Worm (Caenorhabditis elegans): ENCODE results near the gene C49F5.3.

The C49F5.3 gene

ce11 chrX:12017908-12018479, 34.6 kb upstream of the C49F5.3 start, which contains the start of the genes nmat-1 and ucr-2.1 (continued):
- no peak for TF ChIP-seq ztf-11 (tag; optimal IDR thresholded peaks at IDR 0.05)
- TF ChIP-seq lsy-12 (tag; optimal IDR thresholded peaks at IDR 0.05) = no peak
- TF ChIP-seq nhr-77 (tag; optimal IDR thresholded peaks at IDR 0.05) = no peak
- TF ChIP-seq fkh-2 (tag; optimal IDR thresholded peaks at IDR 0.05) = no peak
- TF ChIP-seq nfya-1 (tag; optimal IDR thresholded peaks at IDR 0.05; ENCODE audit: insufficient read depth) = peak; percentile 71
- TF ChIP-seq nhr-43 (tag; optimal IDR thresholded peaks at IDR 0.05; ENCODE audit: poor library complexity, severe bottlenecking) = peak; percentile 69
- peak; percentile 85 for TF ChIP-seq egl-5 (tag; optimal IDR thresholded peaks at IDR 0.05)
- no peak for TF ChIP-seq unc-39 (tag; optimal IDR thresholded peaks at IDR 0.05)
- TF ChIP-seq zag-1 (tag; optimal IDR thresholded peaks at IDR 0.05) = no peak
- TF ChIP-seq nhr-25 (tag; optimal IDR thresholded peaks at IDR 0.05) = peak; percentile 93
- no peak for TF ChIP-seq ceh-16 (tag; optimal IDR thresholded peaks at IDR 0.05)
- peak; percentile 41 for TF ChIP-seq ceh-28 (tag; optimal IDR thresholded peaks at IDR 0.05)
- no peak for TF ChIP-seq eor-1 (tag; optimal IDR thresholded peaks at IDR 0.05)
- peak; percentile 68 for TF ChIP-seq pqm-1 (tag; optimal IDR thresholded peaks at IDR 0.05)
- TF ChIP-seq mml-1 (tag; optimal IDR thresholded peaks at IDR 0.05) = no peak
- no peak for TF ChIP-seq elt-3 (tag; optimal IDR thresholded peaks at IDR 0.05)
- no peak for TF ChIP-seq sea-2 (GFP tag; optimal IDR thresholded peaks at IDR 0.05)
- TF ChIP-seq mdl-1 (tag; optimal IDR thresholded peaks at IDR 0.05) = no peak
- TF ChIP-seq ama-1 (optimal IDR thresholded peaks at IDR 0.05) = no peak

ce11 chrX:12007905-12008466, 24.6 kb upstream of the C49F5.3 start:
- no peak for TF ChIP-seq nhr-77 (tag; optimal IDR thresholded peaks at IDR 0.05)
- TF ChIP-seq nhr-25 (tag; optimal IDR thresholded peaks at IDR 0.05) = peak; percentile 29
- TF ChIP-seq nfya-1 (tag; optimal IDR thresholded peaks at IDR 0.05; ENCODE audit: insufficient read depth) = no peak
- no peak for TF ChIP-seq elt-1 (tag; optimal IDR thresholded peaks at IDR 0.05)
- no peak for TF ChIP-seq fos-1 (tag; optimal IDR thresholded peaks at IDR 0.05)
- TF ChIP-seq eor-1 (tag; optimal IDR thresholded peaks at IDR 0.05) = no peak

ce11 chrX:12006470-12006869, 23.0 kb upstream of the C49F5.3 start:
- no peak for TF ChIP-seq jun-1 (tag; optimal IDR thresholded peaks at IDR 0.05)
- TF ChIP-seq elt-2 (tag; optimal IDR thresholded peaks at IDR 0.05) = peak; percentile 8

- TF ChIP-seq ztf-4 (tag; optimal IDR thresholded peaks at IDR 0.05) (no peak), ceh-9 (tag; optimal IDR thresholded peaks at IDR 0.05) (no peak), eor-1 (tag; optimal IDR thresholded peaks at IDR 0.05) (no peak), egl-27 (tag; optimal IDR thresholded peaks at IDR 0.05) (no peak), ceh-28 (tag; optimal IDR thresholded peaks at IDR 0.05) (no peak), ama-1 (optimal IDR thresholded peaks at IDR 0.05) (no peak), lsy-12 (tag; optimal IDR thresholded peaks at IDR 0.05) (no peak), daf-12 (tag; optimal IDR thresholded peaks at IDR 0.05) (no peak), fkh-10 (GFP tag; optimal IDR thresholded peaks at IDR 0.05) (no peak), ceh-16 (tag; optimal IDR thresholded peaks at IDR 0.05) (no peak), nhr-77 (tag; optimal IDR thresholded peaks at IDR 0.05) (no peak), nhr-43 (tag; optimal IDR thresholded peaks at IDR 0.05; ENCODE audit: poor library complexity, severe bottlenecking) (no peak), zag-1 (tag; optimal IDR thresholded peaks at IDR 0.05) (no peak), mdl-1 (tag; optimal IDR thresholded peaks at IDR 0.05) (no peak), nhr-12 (tag; optimal IDR thresholded peaks at IDR 0.05) (no peak), pqm-1 (tag; optimal IDR thresholded peaks at IDR 0.05) (no peak), snpc-4 (tag; optimal IDR thresholded peaks at IDR 0.05) (no peak)
Measured at ce11 chrX:12005499-12005959, 22.1 kb upstream of the C49F5.3 start, which contains the start of gene sma-5. Gene sma-5, minus strand, starts transcription at chrX:12005549.

- TF ChIP-seq jun-1 (tag; optimal IDR thresholded peaks at IDR 0.05) = peak; percentile 1
- TF ChIP-seq pqm-1 (tag; optimal IDR thresholded peaks at IDR 0.05) = peak; percentile 40
- no peak for TF ChIP-seq fkh-2 (tag; optimal IDR thresholded peaks at IDR 0.05)
- TF ChIP-seq mml-1 (tag; optimal IDR thresholded peaks at IDR 0.05) = no peak
- TF ChIP-seq elt-2 (tag; optimal IDR thresholded peaks at IDR 0.05) = peak; percentile 70
Measured at ce11 chrX:12004925-12005324, 21.5 kb upstream of the C49F5.3 start.

ce11 chrX:12003969-12004368, 20.5 kb upstream of the C49F5.3 start:
- TF ChIP-seq lin-39 (tag; optimal IDR thresholded peaks at IDR 0.05) (no peak), fkh-10 (GFP tag; optimal IDR thresholded peaks at IDR 0.05) (no peak), ztf-4 (tag; optimal IDR thresholded peaks at IDR 0.05) (no peak), nhr-76 (tag; optimal IDR thresholded peaks at IDR 0.05) (no peak), ceh-82 (tag; optimal IDR thresholded peaks at IDR 0.05) (no peak), ceh-28 (tag; optimal IDR thresholded peaks at IDR 0.05) (no peak), elt-2 (tag; optimal IDR thresholded peaks at IDR 0.05) (peak; percentile 35), ztf-11 (tag; optimal IDR thresholded peaks at IDR 0.05) (no peak), pqm-1 (tag; optimal IDR thresholded peaks at IDR 0.05) (peak; percentile 2), nhr-11 (tag; optimal IDR thresholded peaks at IDR 0.05) (no peak), elt-3 (tag; optimal IDR thresholded peaks at IDR 0.05) (no peak), nhr-23 (tag; optimal IDR thresholded peaks at IDR 0.05) (no peak)

Measured in whole organism, L3 larva.